Worm (Caenorhabditis elegans): Measurements from ENCODE around the gene mon-2.

ce11 chrIV:12092113-12092512 is 4.5 kb upstream of the mon-2 start, which contains the start of gene mig-32:
- TF ChIP-seq unc-98 (GFP tag; IDR thresholded peaks at IDR 0.05), result no peak
- no peak for TF ChIP-seq lin-15B (tag; optimal IDR thresholded peaks at IDR 0.05)
- TF ChIP-seq snpc-4 (tag; optimal IDR thresholded peaks at IDR 0.05), result no peak
- TF ChIP-seq egl-27 (tag; optimal IDR thresholded peaks at IDR 0.05), result no peak
- no peak for TF ChIP-seq alr-1 (tag; optimal IDR thresholded peaks at IDR 0.05; ENCODE audit: borderline replicate concordance)
- no peak for TF ChIP-seq nhr-237 (tag; optimal IDR thresholded peaks at IDR 0.05)
- no peak for TF ChIP-seq sox-4 (tag; optimal IDR thresholded peaks at IDR 0.05)
- no peak for TF ChIP-seq pag-3 (tag; optimal IDR thresholded peaks at IDR 0.05; ENCODE audit: borderline replicate concordance, insufficient read depth)
- no peak for TF ChIP-seq aly-2 (tag; optimal IDR thresholded peaks at IDR 0.05)
- TF ChIP-seq ama-1 (optimal IDR thresholded peaks at IDR 0.05), result no peak
